Worm (Caenorhabditis elegans) whole organism, young adult: Measurements from ENCODE around the gene fbxa-141.
A peak's percentile ranks its signal among the peaks of the same experiment; 100 is the strongest.

Source experiments
- C06A6.2 ChIP-seq: fragments of 200-800 bp; sonication (Bioruptor generic); conservative IDR thresholded peaks from 2 replicates; pipeline ENCODE4 v1.3.6; 2022; ENCODE audit warnings: missing genetic modification characterization, missing compliant biosample characterization
- D2030.7 ChIP-seq: fragments of 200-800 bp; sonication (Bioruptor generic); IDR thresholded peaks from 2 replicates; pipeline ENCODE4 v1.3.6; 2022; ENCODE audit warnings: missing genetic modification reagents, missing genetic modification characterization, missing compliant biosample characterization
- F33H1.4 ChIP-seq: fragments of 200-800 bp; sonication (Bioruptor generic); IDR thresholded peaks from 2 replicates; pipeline ENCODE4 v1.3.6; 2022; ENCODE audit warnings: missing genetic modification reagents, missing genetic modification characterization, missing compliant biosample characterization
- F52B5.7 ChIP-seq: sonication (generic microtip); optimal IDR thresholded peaks from 2 replicates; lab custom pipeline; 2016; ENCODE audit warnings: mild to moderate bottlenecking, missing genetic modification characterization, missing compliant biosample characterization
- F55B11.4 ChIP-seq: sonication (generic microtip); optimal IDR thresholded peaks from 2 replicates; lab custom pipeline; 2016; ENCODE audit warnings: missing compliant biosample characterization, missing genetic modification characterization, borderline replicate concordance; ENCODE audit not compliant: insufficient read depth
- Y53F4B.3 ChIP-seq: fragments of 200-800 bp; sonication (Bioruptor generic); IDR thresholded peaks from 2 replicates; pipeline ENCODE4 v1.3.6; 2022; ENCODE audit warnings: missing genetic modification reagents, missing genetic modification characterization, missing compliant biosample characterization
- Y53G8AR.9 ChIP-seq: fragments of 200-800 bp; sonication (Bioruptor generic); conservative IDR thresholded peaks from 2 replicates; pipeline ENCODE4 v1.3.6; 2022; ENCODE audit warnings: missing genetic modification reagents, missing genetic modification characterization, missing compliant biosample characterization
- Y56A3A.18 ChIP-seq: fragments of 200-800 bp; sonication (Bioruptor generic); IDR thresholded peaks from 2 replicates; pipeline ENCODE4 v1.3.6; 2022; ENCODE audit warnings: missing genetic modification reagents, missing genetic modification characterization, missing compliant biosample characterization
- ZK185.1 ChIP-seq: sonication (generic microtip); optimal IDR thresholded peaks from 2 replicates; lab custom pipeline; 2016; ENCODE audit warnings: mild to moderate bottlenecking, missing genetic modification characterization, missing compliant biosample characterization; ENCODE audit not compliant: poor library complexity, severe bottlenecking
- aptf-2 ChIP-seq: fragments of 200-800 bp; sonication (Bioruptor generic); conservative IDR thresholded peaks from 2 replicates; pipeline ENCODE4 v1.3.6; 2022; ENCODE audit warnings: missing genetic modification reagents, missing genetic modification characterization, missing compliant biosample characterization
- aptf-3 ChIP-seq: fragments of 200-800 bp; sonication (Bioruptor generic); IDR thresholded peaks from 2 replicates; pipeline ENCODE4 v1.3.6; 2022; ENCODE audit warnings: missing genetic modification characterization, missing compliant biosample characterization
- athp-1 ChIP-seq: sonication (generic microtip); optimal IDR thresholded peaks from 2 replicates; lab custom pipeline; 2017; ENCODE audit warnings: mild to moderate bottlenecking, missing genetic modification characterization, missing compliant biosample characterization
- bed-2 ChIP-seq: fragments of 200-800 bp; sonication (Bioruptor generic); IDR thresholded peaks from 2 replicates; pipeline ENCODE4 v1.3.6; 2022; ENCODE audit warnings: missing genetic modification reagents, missing genetic modification characterization, missing compliant biosample characterization
- cebp-2 ChIP-seq: fragments of 200-800 bp; sonication (Bioruptor generic); IDR thresholded peaks from 2 replicates; pipeline ENCODE4 v1.3.6; 2022; ENCODE audit warnings: missing genetic modification characterization, missing compliant biosample characterization
- ceh-27 ChIP-seq: fragments of 200-800 bp; sonication (Bioruptor generic); optimal IDR thresholded peaks from 2 replicates; lab custom pipeline; 2018; ENCODE audit warnings: mild to moderate bottlenecking, missing genetic modification characterization, moderate library complexity, missing compliant biosample characterization
- ceh-40 ChIP-seq: fragments of 200-800 bp; sonication (Bioruptor generic); IDR thresholded peaks from 2 replicates; pipeline ENCODE4 v1.3.6; 2022; ENCODE audit warnings: missing genetic modification characterization, missing compliant biosample characterization
- ceh-58 ChIP-seq: fragments of 200-800 bp; sonication (Bioruptor generic); IDR thresholded peaks from 2 replicates; pipeline ENCODE4 v1.3.6; 2022; ENCODE audit warnings: missing genetic modification characterization, missing compliant biosample characterization
- ceh-79 ChIP-seq: sonication (generic microtip); optimal IDR thresholded peaks from 2 replicates; lab custom pipeline; 2017; ENCODE audit warnings: mild to moderate bottlenecking, missing genetic modification characterization, missing compliant biosample characterization
- chd-7 ChIP-seq: sonication (generic microtip); optimal IDR thresholded peaks from 2 replicates; lab custom pipeline; 2016; ENCODE audit warnings: mild to moderate bottlenecking, missing genetic modification characterization, moderate library complexity, missing compliant biosample characterization
- dpff-1 ChIP-seq: sonication (generic microtip); optimal IDR thresholded peaks from 2 replicates; lab custom pipeline; 2017; ENCODE audit warnings: mild to moderate bottlenecking, missing genetic modification characterization, missing compliant biosample characterization
- dpl-1 ChIP-seq: fragments of 150-350 bp; optimal IDR thresholded peaks from 2 replicates; lab custom pipeline; 2014; ENCODE audit warnings: missing biosample characterization, missing genetic modification reagents, missing genetic modification characterization
- fkh-3 ChIP-seq: sonication (generic microtip); optimal IDR thresholded peaks from 2 replicates; lab custom pipeline; 2016; ENCODE audit warnings: mild to moderate bottlenecking, missing genetic modification characterization, missing compliant biosample characterization
- him-1 ChIP-seq: sonication (generic microtip); optimal IDR thresholded peaks from 2 replicates; lab custom pipeline; 2016; ENCODE audit warnings: missing genotype, missing genetic modification reagents, missing genetic modification characterization, missing compliant biosample characterization
- hsf-1 ChIP-seq: fragments of 200-800 bp; sonication (Bioruptor generic); IDR thresholded peaks from 2 replicates; pipeline ENCODE4 v1.3.6; 2022; ENCODE audit warnings: missing genetic modification reagents, missing genetic modification characterization, missing compliant biosample characterization
- lin-26 ChIP-seq: fragments of 200-800 bp; sonication (Bioruptor generic); IDR thresholded peaks from 2 replicates; pipeline ENCODE4 v1.3.6; 2022; ENCODE audit warnings: missing genetic modification reagents, missing genetic modification characterization, missing compliant biosample characterization
- lin-35 ChIP-seq, 3 experiments: fragments of 150-350 bp in 2 of 3; sonication (generic microtip) in 1 of 3; optimal IDR thresholded peaks; 2 replicates each; lab custom pipeline; 2014 to 2018; ENCODE audit warnings: missing biosample characterization in 3 of 3, missing genetic modification characterization in 3 of 3, missing genetic modification reagents in 3 of 3
- lin-40 ChIP-seq: sonication (generic microtip); optimal IDR thresholded peaks from 2 replicates; lab custom pipeline; 2016; ENCODE audit warnings: missing genetic modification characterization, mild to moderate bottlenecking, missing compliant biosample characterization, missing genotype, missing genetic modification reagents
- lin-54 ChIP-seq: fragments of 200-800 bp; sonication (Bioruptor generic); optimal IDR thresholded peaks from 2 replicates; lab custom pipeline; 2018; ENCODE audit warnings: mild to moderate bottlenecking, missing genetic modification characterization, missing compliant biosample characterization
- lir-1 ChIP-seq: fragments of 200-800 bp; sonication (Bioruptor generic); conservative IDR thresholded peaks from 2 replicates; pipeline ENCODE4 v1.3.6; 2022; ENCODE audit warnings: missing genetic modification reagents, missing genetic modification characterization, missing compliant biosample characterization
- lsy-27 ChIP-seq: sonication (generic microtip); optimal IDR thresholded peaks from 2 replicates; lab custom pipeline; 2017; ENCODE audit warnings: missing genetic modification characterization, mild to moderate bottlenecking, missing compliant biosample characterization, antibody characterized with exemption, missing genotype, borderline replicate concordance; ENCODE audit not compliant: insufficient read depth
- madf-10 ChIP-seq: sonication (generic microtip); optimal IDR thresholded peaks from 2 replicates; lab custom pipeline; 2016; ENCODE audit warnings: mild to moderate bottlenecking, missing genetic modification characterization, missing compliant biosample characterization
- madf-6 ChIP-seq: fragments of 200-800 bp; sonication (Bioruptor generic); IDR thresholded peaks from 2 replicates; pipeline ENCODE4 v1.3.6; 2022; ENCODE audit warnings: missing genetic modification reagents, missing genetic modification characterization, missing compliant biosample characterization
- mes-4 ChIP-seq: sonication (generic microtip); optimal IDR thresholded peaks from 2 replicates; lab custom pipeline; 2016; ENCODE audit warnings: missing genotype, missing genetic modification characterization, missing compliant biosample characterization
- mxl-1 ChIP-seq: sonication (generic microtip); optimal IDR thresholded peaks from 2 replicates; lab custom pipeline; 2016; ENCODE audit warnings: missing genetic modification characterization, missing compliant biosample characterization
- nhr-179 ChIP-seq: sonication (generic microtip); optimal IDR thresholded peaks from 2 replicates; lab custom pipeline; 2016; ENCODE audit warnings: mild to moderate bottlenecking, missing genetic modification characterization, missing compliant biosample characterization
- nhr-27 ChIP-seq: fragments of 200-800 bp; sonication (Bioruptor generic); optimal IDR thresholded peaks from 2 replicates; lab custom pipeline; 2018; ENCODE audit warnings: mild to moderate bottlenecking, missing genetic modification characterization, moderate library complexity, missing compliant biosample characterization
- nhr-90 ChIP-seq: sonication (generic microtip); optimal IDR thresholded peaks from 2 replicates; lab custom pipeline; 2016; ENCODE audit warnings: missing genotype, mild to moderate bottlenecking, missing genetic modification characterization, missing compliant biosample characterization
- repo-1 ChIP-seq: sonication (generic microtip); optimal IDR thresholded peaks from 2 replicates; lab custom pipeline; 2017; ENCODE audit warnings: mild to moderate bottlenecking, missing genetic modification characterization, missing compliant biosample characterization
- snpc-1.3 ChIP-seq: sonication (generic microtip); optimal IDR thresholded peaks from 2 replicates; lab custom pipeline; 2017; ENCODE audit warnings: missing genetic modification characterization, mild to moderate bottlenecking, missing compliant biosample characterization, antibody characterized with exemption, moderate library complexity, missing genotype, missing genetic modification reagents; ENCODE audit not compliant: insufficient read depth
- snpc-4 ChIP-seq, 5 experiments: fragments of 150-350 bp in 1 of 5; sonication (generic microtip) in 4 of 5; optimal IDR thresholded peaks; 2 replicates each; lab custom pipeline; 2014 to 2018; ENCODE audit warnings: missing genetic modification characterization in 5 of 5, missing biosample characterization in 3 of 5, antibody characterized with exemption in 2 of 5, mild to moderate bottlenecking in 2 of 5, missing compliant biosample characterization in 2 of 5, missing genotype in 2 of 5, moderate library complexity in 2 of 5, missing genetic modification reagents in 1 of 5
- somi-1 ChIP-seq: fragments of 200-800 bp; sonication (Bioruptor generic); optimal IDR thresholded peaks from 2 replicates; lab custom pipeline; 2018; ENCODE audit warnings: mild to moderate bottlenecking, missing genetic modification characterization, missing compliant biosample characterization
- tbx-9 ChIP-seq: sonication (generic microtip); optimal IDR thresholded peaks from 2 replicates; lab custom pipeline; 2016; ENCODE audit warnings: borderline replicate concordance, missing genetic modification characterization, inconsistent platforms, missing compliant biosample characterization
- unc-130 ChIP-seq: sonication (generic microtip); optimal IDR thresholded peaks from 2 replicates; lab custom pipeline; 2016; ENCODE audit warnings: missing genetic modification reagents, missing genetic modification characterization, missing compliant biosample characterization
- zim-3 ChIP-seq: sonication (generic microtip); optimal IDR thresholded peaks from 2 replicates; lab custom pipeline; 2017; ENCODE audit warnings: mild to moderate bottlenecking, missing genetic modification characterization, moderate library complexity, missing compliant biosample characterization
- ztf-18 ChIP-seq: sonication (generic microtip); optimal IDR thresholded peaks from 2 replicates; lab custom pipeline; 2016; ENCODE audit warnings: missing genotype, mild to moderate bottlenecking, missing genetic modification characterization, missing compliant biosample characterization
- ztf-25 ChIP-seq: fragments of 200-800 bp; sonication (Bioruptor generic); IDR thresholded peaks from 2 replicates; pipeline ENCODE4 v1.3.6; 2022; ENCODE audit warnings: missing genetic modification reagents, missing genetic modification characterization, missing compliant biosample characterization
- ztf-28 ChIP-seq: fragments of 200-800 bp; sonication (Bioruptor generic); IDR thresholded peaks from 2 replicates; pipeline ENCODE4 v1.3.6; 2022; ENCODE audit warnings: missing genetic modification reagents, missing genetic modification characterization, missing compliant biosample characterization
- ztf-6 ChIP-seq: fragments of 200-800 bp; sonication (Bioruptor generic); IDR thresholded peaks from 2 replicates; pipeline ENCODE4 v1.3.6; 2022; ENCODE audit warnings: missing genetic modification reagents, missing genetic modification characterization, missing compliant biosample characterization

The fbxa-141 gene

ce11 chrX:14477338-14477737 is 35.4 kb downstream of the fbxa-141 start (continued):
- TF ChIP-seq chd-7 (tag; lab: Kevin White, UChicago) (no peak), lin-26 (GFP tag; lab: Robert Waterston, UW) (peak; percentile 45; the same call in 1 of the 2 replicates), nhr-27 (tag; lab: Kevin White, UChicago) (no peak), F52B5.7 (tag; lab: Kevin White, UChicago) (no peak), zim-3 (tag; lab: Kevin White, UChicago) (no peak), aptf-3 (GFP tag; lab: Robert Waterston, UW) (no peak), ztf-18 (tag; lab: Kevin White, UChicago) (no peak), lsy-27 (no peak), ceh-58 (GFP tag; lab: Robert Waterston, UW) (no peak), F55B11.4 (no peak), Y56A3A.18 (GFP tag; lab: Robert Waterston, UW) (peak; percentile 56; the same call in 1 of the 2 replicates), aptf-2 (no peak), cebp-2 (GFP tag; lab: Robert Waterston, UW) (no peak), madf-6 (GFP tag; lab: Robert Waterston, UW) (no peak), mxl-1 (tag; lab: Kevin White, UChicago) (no peak), ceh-40 (GFP tag; lab: Robert Waterston, UW) (no peak), snpc-4 (GFP tag; optimal IDR thresholded peaks at IDR 0.05; lab: Kevin White, UChicago) (peak; percentile 56), snpc-4 (tag; optimal IDR thresholded peaks at IDR 0.05; lab: Kevin White, UChicago) (peak; percentile 90 to 98 (median 96)), fkh-3 (no peak), somi-1 (GFP tag; lab: Kevin White, UChicago) (no peak), Y53F4B.3 (no peak), dpff-1 (no peak), lin-35 (GFP tag; optimal IDR thresholded peaks at IDR 0.05; lab: Kevin White, UChicago) (no peak), him-1 (tag; lab: Kevin White, UChicago) (no peak), bed-2 (no peak), nhr-179 (tag; lab: Kevin White, UChicago) (peak; percentile 25), C06A6.2 (no peak), ZK185.1 (tag; lab: Kevin White, UChicago) (peak; percentile 38), ztf-25 (GFP tag; lab: Robert Waterston, UW) (no peak), D2030.7 (GFP tag; lab: Robert Waterston, UW) (no peak), nhr-90 (tag; lab: Kevin White, UChicago) (no peak), dpl-1 (GFP tag; lab: Kevin White, UChicago) (no peak), lir-1 (GFP tag; lab: Robert Waterston, UW) (no peak), tbx-9 (tag; lab: Kevin White, UChicago) (no peak), snpc-1.3 (tag; lab: Kevin White, UChicago) (no peak), repo-1 (tag; lab: Kevin White, UChicago) (no peak), ceh-27 (GFP tag; lab: Kevin White, UChicago) (no peak), mes-4 (tag; lab: Kevin White, UChicago) (no peak), athp-1 (tag; lab: Kevin White, UChicago) (no peak), Y53G8AR.9 (GFP tag; lab: Robert Waterston, UW) (no peak; the same call in 1 of the 2 replicates), ztf-28 (no peak), lin-40 (peak; percentile 49), unc-130 (GFP tag; lab: Kevin White, UChicago) (no peak), madf-10 (no peak), lin-54 (GFP tag; lab: Kevin White, UChicago) (no peak), F33H1.4 (GFP tag; lab: Robert Waterston, UW) (no peak), hsf-1 (GFP tag; lab: Robert Waterston, UW) (no peak), ztf-6 (GFP tag; lab: Robert Waterston, UW) (no peak), ceh-79 (tag; lab: Kevin White, UChicago) (no peak)
